Worm (Caenorhabditis elegans): ENCODE measurements around the gene nmur-3.
A peak's percentile ranks its signal among the peaks of the same experiment; 100 is the strongest.

Gene nmur-3

ce11 chrX:4469297-4469816, 3.0 kb downstream of the nmur-3 start, which contains the start of gene asb-2 (continued):
- TF ChIP-seq unc-55 (GFP tag; optimal IDR thresholded peaks at IDR 0.05) (peak; percentile 79), lin-11 (tag; optimal IDR thresholded peaks at IDR 0.05) (no peak), ama-1 (optimal IDR thresholded peaks at IDR 0.05) (no peak), K09A11.1 (tag; optimal IDR thresholded peaks at IDR 0.05; ENCODE audit: insufficient read depth) (no peak), T23F11.4 (GFP tag; optimal IDR thresholded peaks at IDR 0.05) (no peak), pag-3 (tag; optimal IDR thresholded peaks at IDR 0.05; ENCODE audit: borderline replicate concordance) (no peak), unc-86 (tag; optimal IDR thresholded peaks at IDR 0.05) (no peak), pat-9 (tag; optimal IDR thresholded peaks at IDR 0.05) (no peak), hlh-13 (GFP tag; optimal IDR thresholded peaks at IDR 0.05) (no peak), rnt-1 (tag; optimal IDR thresholded peaks at IDR 0.05) (no peak), elt-2 (tag; optimal IDR thresholded peaks at IDR 0.05) (peak; percentile 22), hlh-8 (tag; optimal IDR thresholded peaks at IDR 0.05) (no peak), ztf-16 (tag; optimal IDR thresholded peaks at IDR 0.05) (no peak), zip-5 (tag; optimal IDR thresholded peaks at IDR 0.05) (no peak)

- no peak for TF ChIP-seq hlh-6 (tag; optimal IDR thresholded peaks at IDR 0.05)
- TF ChIP-seq elt-2 (tag; optimal IDR thresholded peaks at IDR 0.05), result peak; percentile 57
- no peak for TF ChIP-seq lim-6 (tag; optimal IDR thresholded peaks at IDR 0.05)
- TF ChIP-seq pqm-1 (tag; optimal IDR thresholded peaks at IDR 0.05), result no peak
Measured at ce11 chrX:4478503-4478902, 12.2 kb downstream of the nmur-3 start.

ce11 chrX:4479960-4480359, 13.6 kb downstream of the nmur-3 start:
- TF ChIP-seq pha-2 (tag; optimal IDR thresholded peaks at IDR 0.05) (no peak), madf-2 (tag; optimal IDR thresholded peaks at IDR 0.05) (no peak), ceh-24 (tag; optimal IDR thresholded peaks at IDR 0.05) (no peak), ceh-19 (GFP tag; optimal IDR thresholded peaks at IDR 0.05) (no peak), unc-42 (tag; optimal IDR thresholded peaks at IDR 0.05) (no peak), gmeb-2 (tag; optimal IDR thresholded peaks at IDR 0.05) (no peak), K02D7.2 (tag; optimal IDR thresholded peaks at IDR 0.05) (no peak), ttx-3 (tag; optimal IDR thresholded peaks at IDR 0.05) (no peak), pat-9 (tag; optimal IDR thresholded peaks at IDR 0.05) (no peak), ceh-31 (tag; optimal IDR thresholded peaks at IDR 0.05) (no peak), che-1 (tag; optimal IDR thresholded peaks at IDR 0.05) (no peak), ceh-45 (GFP tag; IDR thresholded peaks at IDR 0.05) (no peak), ceh-6 (GFP tag; optimal IDR thresholded peaks at IDR 0.05) (no peak), pqm-1 (tag; optimal IDR thresholded peaks at IDR 0.05) (no peak), dve-1 (tag; optimal IDR thresholded peaks at IDR 0.05) (no peak), ceh-2 (tag; optimal IDR thresholded peaks at IDR 0.05) (no peak), sdc-2 (tag; optimal IDR thresholded peaks at IDR 0.05) (no peak), npax-4 (tag; optimal IDR thresholded peaks at IDR 0.05) (no peak)

- TF ChIP-seq elt-2 (tag; optimal IDR thresholded peaks at IDR 0.05) (peak; percentile 31), Y22D7AL.16 (tag; optimal IDR thresholded peaks at IDR 0.05) (no peak)
Measured at ce11 chrX:4480800-4481199, 14.5 kb downstream of the nmur-3 start.

ce11 chrX:4484072-4484471, 17.8 kb downstream of the nmur-3 start:
- TF ChIP-seq nhr-11 (tag; optimal IDR thresholded peaks at IDR 0.05) (no peak), pha-2 (tag; optimal IDR thresholded peaks at IDR 0.05) (peak; percentile 34)
